Worm (Caenorhabditis elegans): Measurements from ENCODE around the gene aman-2.

Gene aman-2

ce11 chrV:11945429-11945828, 12.4 kb upstream of the aman-2 start:
- TF ChIP-seq lsy-12 (tag; optimal IDR thresholded peaks at IDR 0.05) (no peak), pqm-1 (tag; optimal IDR thresholded peaks at IDR 0.05) (no peak), elt-1 (tag; optimal IDR thresholded peaks at IDR 0.05) (no peak), ceh-28 (tag; optimal IDR thresholded peaks at IDR 0.05) (no peak), zag-1 (tag; optimal IDR thresholded peaks at IDR 0.05) (no peak), nfya-1 (tag; optimal IDR thresholded peaks at IDR 0.05; ENCODE audit: insufficient read depth) (no peak)

- TF ChIP-seq nhr-76 (tag; optimal IDR thresholded peaks at IDR 0.05), result no peak
Measured at ce11 chrV:11943737-11944136, 10.7 kb upstream of the aman-2 start.

ce11 chrV:11942325-11942724, 9.3 kb upstream of the aman-2 start, which contains the start of gene F58H1.6:
Gene F58H1.6, plus strand, starts transcription at chrV:11942625.
- TF ChIP-seq egl-27 (tag; optimal IDR thresholded peaks at IDR 0.05), result no peak
- no peak for TF ChIP-seq ZK546.5 (tag; optimal IDR thresholded peaks at IDR 0.05)
- no peak for TF ChIP-seq ceh-28 (tag; optimal IDR thresholded peaks at IDR 0.05)
- no peak for TF ChIP-seq hmg-11 (tag; optimal IDR thresholded peaks at IDR 0.05)
- TF ChIP-seq nhr-23 (tag; optimal IDR thresholded peaks at IDR 0.05), result no peak
- no peak for TF ChIP-seq nhr-25 (tag; optimal IDR thresholded peaks at IDR 0.05)
- TF ChIP-seq R02D3.7 (tag; optimal IDR thresholded peaks at IDR 0.05), result no peak
- TF ChIP-seq fkh-2 (tag; optimal IDR thresholded peaks at IDR 0.05), result no peak
- TF ChIP-seq elt-2 (tag; optimal IDR thresholded peaks at IDR 0.05), result no peak
- TF ChIP-seq nhr-11 (tag; optimal IDR thresholded peaks at IDR 0.05), result no peak
- no peak for TF ChIP-seq ceh-9 (tag; optimal IDR thresholded peaks at IDR 0.05)
- no peak for TF ChIP-seq nhr-77 (tag; optimal IDR thresholded peaks at IDR 0.05)
- TF ChIP-seq fos-1 (tag; optimal IDR thresholded peaks at IDR 0.05), result no peak
- TF ChIP-seq nhr-76 (tag; optimal IDR thresholded peaks at IDR 0.05), result no peak

- no peak for TF ChIP-seq lin-15B (tag; optimal IDR thresholded peaks at IDR 0.05)
- TF ChIP-seq nhr-237 (tag; optimal IDR thresholded peaks at IDR 0.05), result no peak
- peak; percentile 13 for TF ChIP-seq jun-1 (tag; optimal IDR thresholded peaks at IDR 0.05)
- TF ChIP-seq pqm-1 (tag; optimal IDR thresholded peaks at IDR 0.05), result peak; percentile 96
- peak; percentile 46 for TF ChIP-seq pha-4 (tag; optimal IDR thresholded peaks at IDR 0.05)
- TF ChIP-seq elt-2 (tag; optimal IDR thresholded peaks at IDR 0.05), result peak; percentile 99
Measured at ce11 chrV:11941664-11942063, 8.6 kb upstream of the aman-2 start.

- TF ChIP-seq nfya-1 (tag; optimal IDR thresholded peaks at IDR 0.05; ENCODE audit: insufficient read depth) (no peak), ceh-16 (tag; optimal IDR thresholded peaks at IDR 0.05) (no peak), unc-62 (GFP tag; optimal IDR thresholded peaks at IDR 0.05) (no peak), unc-39 (tag; optimal IDR thresholded peaks at IDR 0.05) (no peak), lsy-12 (tag; optimal IDR thresholded peaks at IDR 0.05) (no peak), R02D3.7 (tag; optimal IDR thresholded peaks at IDR 0.05) (no peak), sea-2 (GFP tag; optimal IDR thresholded peaks at IDR 0.05) (no peak), nhr-77 (tag; optimal IDR thresholded peaks at IDR 0.05) (no peak), nhr-43 (tag; optimal IDR thresholded peaks at IDR 0.05; ENCODE audit: poor library complexity, severe bottlenecking) (no peak), fkh-2 (tag; optimal IDR thresholded peaks at IDR 0.05) (no peak), lin-39 (tag; optimal IDR thresholded peaks at IDR 0.05) (no peak), nhr-23 (tag; optimal IDR thresholded peaks at IDR 0.05) (no peak), zag-1 (tag; optimal IDR thresholded peaks at IDR 0.05) (no peak), ZK546.5 (tag; optimal IDR thresholded peaks at IDR 0.05) (no peak), skn-1 (tag; optimal IDR thresholded peaks at IDR 0.05) (no peak)
Measured at ce11 chrV:11940329-11940728, 7.3 kb upstream of the aman-2 start.

ce11 chrV:11937710-11938109, 4.7 kb upstream of the aman-2 start, which contains the start of gene gpla-1:
Gene gpla-1, minus strand, starts transcription at chrV:11937810.
- no peak for TF ChIP-seq ztf-4 (tag; optimal IDR thresholded peaks at IDR 0.05)
- no peak for TF ChIP-seq elt-2 (tag; optimal IDR thresholded peaks at IDR 0.05)
- no peak for TF ChIP-seq elt-3 (tag; optimal IDR thresholded peaks at IDR 0.05)
- no peak for TF ChIP-seq ceh-9 (tag; optimal IDR thresholded peaks at IDR 0.05)
- no peak for TF ChIP-seq nhr-11 (tag; optimal IDR thresholded peaks at IDR 0.05)
- no peak for TF ChIP-seq elt-1 (tag; optimal IDR thresholded peaks at IDR 0.05)
- no peak for TF ChIP-seq fkh-2 (tag; optimal IDR thresholded peaks at IDR 0.05)
- no peak for TF ChIP-seq mml-1 (tag; optimal IDR thresholded peaks at IDR 0.05)
- TF ChIP-seq ceh-28 (tag; optimal IDR thresholded peaks at IDR 0.05), result no peak
- no peak for TF ChIP-seq ceh-16 (tag; optimal IDR thresholded peaks at IDR 0.05)
- no peak for TF ChIP-seq nhr-43 (tag; optimal IDR thresholded peaks at IDR 0.05; ENCODE audit: poor library complexity, severe bottlenecking)
- TF ChIP-seq pha-4 (tag; optimal IDR thresholded peaks at IDR 0.05), result no peak
- no peak for TF ChIP-seq fos-1 (tag; optimal IDR thresholded peaks at IDR 0.05)
- no peak for TF ChIP-seq nhr-67 (tag; optimal IDR thresholded peaks at IDR 0.05)
